Fruit fly (Drosophila melanogaster) whole organism, prepupa: ENCODE results near the gene CG17931.

ENCODE experiments used
- Blimp-1 ChIP-seq: fragments of 200-800 bp; sonication (Bioruptor generic); optimal IDR thresholded peaks from 3 replicates; lab custom pipeline; 2017; ENCODE audit warnings: missing biosample characterization, missing genetic modification characterization, mild to moderate bottlenecking, moderate library complexity, missing genetic modification reagents
- CG10631 ChIP-seq: fragments of 200-800 bp; sonication (Bioruptor generic); optimal IDR thresholded peaks from 2 replicates; lab custom pipeline; 2016; ENCODE audit warnings: missing biosample characterization, missing genetic modification characterization
- CG15336 ChIP-seq: fragments of 200-800 bp; sonication (Bioruptor generic); IDR thresholded peaks from 2 replicates; pipeline ENCODE4 v1.3.6; 2022; ENCODE audit warnings: missing biosample characterization, missing genetic modification characterization
- CG1621 ChIP-seq: fragments of 200-800 bp; sonication (Bioruptor generic); optimal IDR thresholded peaks from 3 replicates; lab custom pipeline; 2018; ENCODE audit warnings: missing biosample characterization, mild to moderate bottlenecking, missing genetic modification characterization
- CG3032 ChIP-seq: fragments of 200-800 bp; optimal IDR thresholded peaks from 2 replicates; lab custom pipeline; 2019; ENCODE audit warnings: missing biosample characterization, mild to moderate bottlenecking, missing genetic modification characterization, moderate library complexity
- CG32006 ChIP-seq: fragments of 200-800 bp; sonication (Bioruptor generic); optimal IDR thresholded peaks from 3 replicates; lab custom pipeline; 2017; ENCODE audit warnings: missing biosample characterization, mild to moderate bottlenecking, missing genetic modification characterization
- CG3919 ChIP-seq: fragments of 200-800 bp; sonication (Bioruptor generic); optimal IDR thresholded peaks from 3 replicates; lab custom pipeline; 2016; ENCODE audit warnings: missing biosample characterization, missing genetic modification characterization
- CG4318 ChIP-seq: fragments of 200-800 bp; sonication (Bioruptor generic); optimal IDR thresholded peaks from 3 replicates; lab custom pipeline; 2017; ENCODE audit warnings: missing biosample characterization, mild to moderate bottlenecking, missing genetic modification characterization
- CG6163 ChIP-seq: fragments of 200-800 bp; sonication (Bioruptor generic); IDR thresholded peaks from 3 replicates; pipeline ENCODE4 v1.3.6; 2022; ENCODE audit warnings: missing biosample characterization, missing genetic modification characterization
- CG6276 ChIP-seq: fragments of 200-800 bp; sonication (Bioruptor generic); optimal IDR thresholded peaks from 2 replicates; lab custom pipeline; 2017; ENCODE audit warnings: missing biosample characterization, mild to moderate bottlenecking, missing genetic modification characterization
- CG6792 ChIP-seq: fragments of 200-800 bp; sonication (Bioruptor generic); optimal IDR thresholded peaks from 3 replicates; lab custom pipeline; 2016; ENCODE audit warnings: missing biosample characterization, missing genetic modification characterization
- CG6808 ChIP-seq: fragments of 200-800 bp; sonication (Bioruptor generic); optimal IDR thresholded peaks from 3 replicates; lab custom pipeline; 2017; ENCODE audit warnings: missing biosample characterization, missing genetic modification characterization, mild to moderate bottlenecking, moderate library complexity, missing genetic modification reagents
- CG6854 ChIP-seq: fragments of 200-800 bp; sonication (Bioruptor generic); optimal IDR thresholded peaks from 2 replicates; lab custom pipeline; 2017; ENCODE audit warnings: missing biosample characterization, mild to moderate bottlenecking, missing genetic modification characterization
- CG7368 ChIP-seq: fragments of 200-800 bp; sonication (Bioruptor generic); optimal IDR thresholded peaks from 3 replicates; lab custom pipeline; 2016; ENCODE audit warnings: missing biosample characterization, missing genetic modification characterization
- CG8119 ChIP-seq: fragments of 200-800 bp; sonication (Bioruptor generic); IDR thresholded peaks from 3 replicates; pipeline ENCODE4 v1.3.6; 2022; ENCODE audit warnings: missing biosample characterization, missing genetic modification characterization
- CG8319 ChIP-seq: fragments of 200-800 bp; sonication (Bioruptor generic); optimal IDR thresholded peaks from 3 replicates; lab custom pipeline; 2016; ENCODE audit warnings: missing biosample characterization, missing genetic modification characterization
- CG9139 ChIP-seq: fragments of 200-800 bp; sonication (Bioruptor generic); optimal IDR thresholded peaks from 3 replicates; lab custom pipeline; 2017; ENCODE audit warnings: missing biosample characterization, mild to moderate bottlenecking, missing genetic modification characterization
- Eip75B ChIP-seq: fragments of 200-800 bp; sonication (Bioruptor generic); optimal IDR thresholded peaks from 3 replicates; lab custom pipeline; 2016; ENCODE audit warnings: missing biosample characterization, missing genetic modification characterization
- Eip78C ChIP-seq: fragments of 200-800 bp; sonication (Bioruptor generic); peaks from one replicate; lab custom pipeline; 2016; ENCODE audit warnings: missing biosample characterization, missing genetic modification characterization
- Hr4 ChIP-seq: fragments of 200-800 bp; sonication (Bioruptor generic); optimal IDR thresholded peaks from 3 replicates; lab custom pipeline; 2016; ENCODE audit warnings: missing biosample characterization, missing genetic modification characterization
- Lpt ChIP-seq: fragments of 200-800 bp; sonication (Bioruptor generic); optimal IDR thresholded peaks from 3 replicates; lab custom pipeline; 2016; ENCODE audit warnings: missing biosample characterization, missing genetic modification characterization
- Met ChIP-seq: fragments of 200-800 bp; sonication (Bioruptor generic); optimal IDR thresholded peaks from 3 replicates; lab custom pipeline; 2016; ENCODE audit warnings: missing biosample characterization, missing genetic modification characterization
- OdsH ChIP-seq: fragments of 200-800 bp; sonication (Bioruptor generic); optimal IDR thresholded peaks from 3 replicates; lab custom pipeline; 2016; ENCODE audit warnings: missing biosample characterization, missing genetic modification characterization
- Smox ChIP-seq: fragments of 200-800 bp; sonication (Bioruptor generic); optimal IDR thresholded peaks from 3 replicates; lab custom pipeline; 2016; ENCODE audit warnings: missing biosample characterization, missing genetic modification characterization
- Sox102F ChIP-seq: fragments of 200-800 bp; sonication (Bioruptor generic); optimal IDR thresholded peaks from 2 replicates; lab custom pipeline; 2016; ENCODE audit warnings: missing biosample characterization, mild to moderate bottlenecking, missing genetic modification characterization
- Sox15 ChIP-seq: fragments of 200-800 bp; sonication (Bioruptor generic); optimal IDR thresholded peaks from 3 replicates; lab custom pipeline; 2016; ENCODE audit warnings: missing biosample characterization, missing genetic modification characterization
- acj6 ChIP-seq: fragments of 200-800 bp; sonication (Bioruptor generic); optimal IDR thresholded peaks from 3 replicates; lab custom pipeline; 2016; ENCODE audit warnings: missing biosample characterization, missing genetic modification characterization
- dac ChIP-seq: fragments of 200-800 bp; sonication (Bioruptor generic); optimal IDR thresholded peaks from 2 replicates; lab custom pipeline; 2017; ENCODE audit warnings: missing biosample characterization, mild to moderate bottlenecking, missing genetic modification characterization
- dsx ChIP-seq: fragments of 200-800 bp; optimal IDR thresholded peaks from 3 replicates; lab custom pipeline; 2019; ENCODE audit warnings: missing biosample characterization, mild to moderate bottlenecking, missing genetic modification characterization, moderate library complexity; ENCODE audit not compliant: poor library complexity, severe bottlenecking
- eg ChIP-seq: fragments of 200-800 bp; sonication (Bioruptor generic); IDR thresholded peaks from 3 replicates; pipeline ENCODE4 v1.3.6; 2022; ENCODE audit warnings: missing biosample characterization, missing genetic modification characterization
- esn ChIP-seq: fragments of 200-800 bp; sonication (Bioruptor generic); optimal IDR thresholded peaks from 2 replicates; lab custom pipeline; 2016; ENCODE audit warnings: missing biosample characterization, mild to moderate bottlenecking, missing genetic modification characterization, moderate library complexity
- fd59A ChIP-seq: fragments of 200-800 bp; sonication (Bioruptor generic); optimal IDR thresholded peaks from 2 replicates; lab custom pipeline; 2017; ENCODE audit warnings: missing biosample characterization, mild to moderate bottlenecking, missing genetic modification characterization, missing genetic modification reagents
- fd85E ChIP-seq: fragments of 200-800 bp; sonication (Bioruptor generic); optimal IDR thresholded peaks from 3 replicates; lab custom pipeline; 2016; ENCODE audit warnings: missing biosample characterization, missing genetic modification characterization
- lz ChIP-seq: fragments of 200-800 bp; sonication (Bioruptor generic); optimal IDR thresholded peaks from 3 replicates; lab custom pipeline; 2016; ENCODE audit warnings: missing biosample characterization, missing genetic modification characterization
- net ChIP-seq: fragments of 200-800 bp; sonication (Bioruptor generic); optimal IDR thresholded peaks from 3 replicates; lab custom pipeline; 2016; ENCODE audit warnings: missing biosample characterization, missing genetic modification characterization
- pdm3 ChIP-seq: fragments of 200-800 bp; sonication (Bioruptor generic); optimal IDR thresholded peaks from 3 replicates; lab custom pipeline; 2016; ENCODE audit warnings: missing biosample characterization, missing genetic modification characterization
- salr ChIP-seq, 2 experiments: fragments of 200-800 bp; sonication (Bioruptor generic); optimal IDR thresholded peaks; 3 replicates each; lab custom pipeline; 2016 to 2018; ENCODE audit warnings: missing biosample characterization in 2 of 2, missing genetic modification characterization in 2 of 2, mild to moderate bottlenecking in 1 of 2
- ss ChIP-seq, 2 experiments: fragments of 200-800 bp; sonication (Bioruptor generic); optimal IDR thresholded peaks; 2 replicates in 1 of 2; 3 replicates in 1 of 2; lab custom pipeline; 2017 to 2018; ENCODE audit warnings: mild to moderate bottlenecking in 2 of 2, missing biosample characterization in 2 of 2, missing genetic modification characterization in 2 of 2, moderate library complexity in 1 of 2
- svp ChIP-seq: fragments of 200-800 bp; sonication (Bioruptor generic); peaks from one replicate; lab custom pipeline; 2016; ENCODE audit warnings: missing biosample characterization, missing genetic modification characterization
- topi ChIP-seq: fragments of 200-800 bp; sonication (Bioruptor generic); optimal IDR thresholded peaks from 3 replicates; lab custom pipeline; 2016; ENCODE audit warnings: missing biosample characterization, missing genetic modification characterization
- vri ChIP-seq: fragments of 200-800 bp; sonication (Bioruptor generic); optimal IDR thresholded peaks from 3 replicates; lab custom pipeline; 2016; ENCODE audit warnings: missing biosample characterization, mild to moderate bottlenecking, missing genetic modification characterization

The CG17931 gene

DNA sequence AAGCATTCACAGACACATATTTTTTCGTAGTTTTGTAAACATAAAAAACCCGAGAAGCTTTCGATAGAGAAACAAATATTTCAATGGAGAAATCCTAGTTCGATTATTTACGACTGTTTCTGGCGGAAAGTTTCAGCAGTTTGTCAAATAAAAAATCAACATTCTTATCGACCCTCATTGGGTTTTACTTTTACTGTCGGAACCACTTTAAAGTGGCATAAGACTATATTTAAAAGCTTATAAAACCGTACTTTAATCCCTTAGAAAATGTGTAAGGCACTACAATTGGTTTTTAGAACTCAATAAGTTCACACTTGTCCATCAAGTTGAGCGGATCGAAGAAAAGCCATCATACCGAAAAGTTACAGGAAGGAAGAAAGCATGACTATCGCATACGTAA is 34.1 kb downstream of the CG17931 start, which contains the start of gene CG17929:
CG17929 (plus strand) TSS at position 301 of the 400 bp plus-strand sequence.
- TF ChIP-seq CG8319 (GFP tag; lab: Kevin White, UChicago) (no peak), CG3032 (tag; lab: Kevin White, UChicago) (no peak), vri (GFP tag; lab: Kevin White, UChicago) (no peak), CG3919 (no peak), CG6163 (GFP tag; lab: Robert Waterston, UW) (no peak), Lpt (no peak), net (GFP tag; lab: Kevin White, UChicago) (no peak), fd59A (GFP tag; lab: Kevin White, UChicago) (no peak), CG6792 (GFP tag; lab: Kevin White, UChicago) (no peak), Smox (GFP tag; lab: Kevin White, UChicago) (no peak), OdsH (no peak)

DNA sequence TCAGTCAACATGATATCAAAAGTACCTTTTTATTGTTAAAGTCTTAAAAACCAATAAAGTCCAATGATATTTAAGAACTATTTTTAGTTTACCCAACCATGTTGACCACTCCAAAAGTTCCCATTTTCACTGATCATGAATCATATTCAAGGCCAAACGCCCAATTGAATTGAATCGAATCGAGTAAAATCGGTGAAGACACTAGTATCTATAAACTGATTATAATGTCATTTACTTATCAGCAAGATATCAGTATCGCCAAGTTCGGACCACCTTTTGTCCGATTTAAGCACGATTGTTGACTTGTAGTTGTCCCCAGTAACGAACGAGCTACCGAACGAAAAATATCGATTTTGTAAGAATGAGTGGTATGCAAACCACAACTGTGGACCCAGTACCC is 36.2 kb downstream of the CG17931 start, which contains the start of gene CG6901:
CG6901 (plus strand) TSS at position 323 of the 400 bp plus-strand sequence.
- TF ChIP-seq CG9139 (GFP tag; lab: Kevin White, UChicago) (no peak), CG6276 (GFP tag; lab: Kevin White, UChicago) (no peak), CG6854 (GFP tag; lab: Kevin White, UChicago) (no peak), Hr4 (no peak), fd85E (GFP tag; lab: Kevin White, UChicago) (no peak)

DNA sequence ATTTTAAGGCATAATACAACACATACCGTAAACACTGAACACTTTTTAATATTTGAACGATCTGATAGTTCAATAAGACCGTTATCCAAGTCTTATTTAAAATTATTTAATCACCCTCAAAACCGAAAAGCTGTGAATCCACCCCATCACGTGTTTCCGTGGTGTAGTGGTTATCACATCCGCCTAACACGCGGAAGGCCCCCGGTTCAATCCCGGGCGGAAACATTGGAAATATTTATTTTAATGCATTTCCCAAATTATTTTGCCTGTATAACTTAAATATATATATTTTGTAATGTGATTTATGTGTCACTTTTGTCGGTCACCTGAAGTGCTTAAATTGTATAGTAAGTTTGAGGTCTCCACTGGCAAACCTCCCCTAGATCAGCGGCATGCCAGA is 37.7 kb downstream of the CG17931 start, which contains the start of gene CG44044:
CG44044 (plus strand) TSS at position 301 of the 400 bp plus-strand sequence.
- no peak for TF ChIP-seq net (GFP tag; lab: Kevin White, UChicago)
- no peak for TF ChIP-seq CG10631
- TF ChIP-seq CG6854 (GFP tag; lab: Kevin White, UChicago), result no peak
- TF ChIP-seq salr (GFP tag; optimal IDR thresholded peaks at IDR 0.05; lab: Kevin White, UChicago), result no peak
- TF ChIP-seq eg, result no peak
- no peak for TF ChIP-seq esn
- TF ChIP-seq svp (GFP tag; lab: Kevin White, UChicago), result no peak
- no peak for TF ChIP-seq CG6808
- TF ChIP-seq Eip75B (GFP tag; lab: Kevin White, UChicago), result no peak
- no peak for TF ChIP-seq lz (GFP tag; lab: Kevin White, UChicago)

DNA sequence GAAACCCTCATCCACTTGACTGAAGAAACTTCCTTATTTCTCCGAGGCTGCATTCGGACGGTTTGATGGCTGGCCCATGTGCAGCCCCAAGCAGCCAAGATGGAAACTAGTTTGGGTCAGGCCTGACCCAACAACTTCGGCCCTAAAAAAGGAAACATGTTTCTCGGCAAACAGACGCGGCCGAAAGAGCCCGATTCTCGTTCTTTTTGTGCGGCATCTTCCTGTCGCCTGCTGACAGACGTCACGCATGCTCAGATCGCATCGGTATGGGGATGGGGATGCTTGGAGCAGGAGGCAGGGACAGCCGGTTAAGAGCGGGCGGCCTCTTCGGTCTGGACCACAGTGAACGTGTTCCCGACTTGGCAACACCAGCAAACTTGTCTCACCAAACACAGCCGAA is 42.5 kb downstream of the CG17931 start:
- TF ChIP-seq Blimp-1 (no peak), CG4318 (GFP tag; lab: Kevin White, UChicago) (no peak), CG8119 (GFP tag; lab: Robert Waterston, UW) (no peak), dac (GFP tag; lab: Kevin White, UChicago) (no peak), CG15336 (GFP tag; lab: Robert Waterston, UW) (no peak), CG7368 (GFP tag; lab: Kevin White, UChicago) (peak; percentile 27), CG9139 (GFP tag; lab: Kevin White, UChicago) (peak; percentile 8), CG1621 (peak; percentile 36), Met (GFP tag; lab: Kevin White, UChicago) (no peak), CG6163 (GFP tag; lab: Robert Waterston, UW) (peak; percentile 37; the same call in 2 of the 3 replicates), CG32006 (GFP tag; lab: Kevin White, UChicago) (no peak), CG6808 (peak; percentile 17), acj6 (no peak), CG3919 (no peak), pdm3 (GFP tag; lab: Kevin White, UChicago) (no peak), Sox102F (no peak), Lpt (no peak), Eip78C (GFP tag; lab: Kevin White, UChicago) (peak; percentile 77), Eip75B (GFP tag; lab: Kevin White, UChicago) (peak; percentile 44), topi (GFP tag; lab: Kevin White, UChicago) (no peak), Sox15 (GFP tag; lab: Kevin White, UChicago) (no peak), svp (GFP tag; lab: Kevin White, UChicago) (no peak), ss (GFP tag; optimal IDR thresholded peaks at IDR 0.05; lab: Kevin White, UChicago) (peak; percentile 15 to 95), dsx (GFP tag; lab: Kevin White, UChicago) (peak; percentile 53), CG6854 (GFP tag; lab: Kevin White, UChicago) (peak; percentile 54), eg (no peak)
